1 fruit fly cellular context compared by ENCODE assay signal in the genomic region with DNA sequence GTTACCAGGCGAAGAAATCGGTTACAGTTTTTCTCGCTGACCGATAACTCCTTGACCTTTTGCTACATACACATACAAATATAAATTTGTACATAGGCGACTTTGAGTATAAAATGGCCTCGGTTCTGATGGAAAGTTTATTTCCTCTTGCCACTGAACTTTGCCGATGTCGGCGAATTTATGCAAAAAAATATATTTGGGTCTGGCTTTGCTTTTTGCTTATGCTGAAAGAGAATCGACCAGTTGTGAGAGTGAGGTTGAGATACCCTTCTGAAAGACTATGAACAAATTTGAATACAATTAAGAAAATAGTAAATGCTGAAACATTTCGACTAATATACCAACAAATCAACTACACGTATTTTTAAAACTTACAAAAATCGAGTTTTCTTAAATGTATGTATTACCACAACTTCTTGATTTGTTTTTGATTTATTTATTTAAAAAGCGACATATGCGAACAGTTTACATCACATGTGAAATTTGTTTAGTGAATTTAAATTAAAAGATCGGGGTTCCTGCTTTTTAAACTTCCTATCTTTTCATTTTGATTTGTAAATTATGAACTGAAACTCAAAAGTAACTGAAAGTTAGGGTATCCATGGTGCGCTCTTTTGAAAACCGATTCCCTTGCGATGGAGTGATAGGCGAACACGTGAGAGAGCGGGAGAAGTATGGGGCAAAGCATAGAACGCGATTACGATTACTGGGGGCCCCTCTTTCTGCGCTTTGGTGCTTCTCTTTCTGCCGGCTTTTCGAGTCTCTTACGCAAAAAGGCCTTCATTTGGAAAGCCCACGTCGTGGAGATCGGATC.
TF ChIP-seq lines count a peak whose summit lies in the region.

No protein-coding gene starts in this region.

TF ChIP-seq in whole organism, embryonic, 481 proteins besides CTCF, POLR2A, EP300 and RAD21 (continued from another document and continues in another):
- no peak; the same call in 1 of the 2 replicates for TF ChIP-seq vvl (GFP tag; IDR thresholded peaks at IDR 0.05; lab: Robert Waterston, UW)
- no peak for TF ChIP-seq Gug (GFP tag; IDR thresholded peaks at IDR 0.05; lab: Robert Waterston, UW)
- no peak for TF ChIP-seq CG14667 (GFP tag; IDR thresholded peaks at IDR 0.05; lab: Robert Waterston, UW)
- peak; percentile 79 for TF ChIP-seq CG1233 (GFP tag; optimal IDR thresholded peaks at IDR 0.05; lab: Kevin White, UChicago)
- TF ChIP-seq Dbx (GFP tag; IDR thresholded peaks at IDR 0.05; lab: Robert Waterston, UW), result no peak
- peak; percentile 76 for TF ChIP-seq Hsf (GFP tag; optimal IDR thresholded peaks at IDR 0.05; lab: Kevin White, UChicago)
- TF ChIP-seq BtbVII (GFP tag; optimal IDR thresholded peaks at IDR 0.05; lab: Kevin White, UChicago), result peak; percentile 83
- no peak for TF ChIP-seq Doc2 (GFP tag; IDR thresholded peaks at IDR 0.05; lab: Robert Waterston, UW)
- TF ChIP-seq CG4820 (GFP tag; optimal IDR thresholded peaks at IDR 0.05; lab: Kevin White, UChicago), result peak; percentile 70
- TF ChIP-seq sob (GFP tag; IDR thresholded peaks at IDR 0.05; lab: Robert Waterston, UW), result peak; percentile 39; the same call in 1 of the 2 replicates
- peak; percentile 58 for TF ChIP-seq trem (tag; optimal IDR thresholded peaks at IDR 0.05; lab: Kevin White, UChicago)
- peak; percentile 39; the same call in 1 of the 2 replicates for TF ChIP-seq Ada2b (GFP tag; IDR thresholded peaks at IDR 0.05; lab: Robert Waterston, UW)
- peak; percentile 77 for TF ChIP-seq CG12104 (GFP tag; optimal IDR thresholded peaks at IDR 0.05; lab: Kevin White, UChicago)
- TF ChIP-seq grau (tag; optimal IDR thresholded peaks at IDR 0.05; lab: Kevin White, UChicago), result peak; percentile 88
- TF ChIP-seq Deaf1 (tag; optimal IDR thresholded peaks at IDR 0.05; lab: Kevin White, UChicago), result peak; percentile 60
- no peak for TF ChIP-seq Optix (GFP tag; IDR thresholded peaks at IDR 0.05; lab: Robert Waterston, UW)
- TF ChIP-seq crc (GFP tag; optimal IDR thresholded peaks at IDR 0.05; lab: Kevin White, UChicago), result peak; percentile 47
- TF ChIP-seq CG11398 (GFP tag; optimal IDR thresholded peaks at IDR 0.05; lab: Kevin White, UChicago), result no peak
- TF ChIP-seq Aef1 (GFP tag; IDR thresholded peaks at IDR 0.05; lab: Robert Waterston, UW), result no peak; the same call in 2 of the 3 replicates
- TF ChIP-seq CG6765 (GFP tag; optimal IDR thresholded peaks at IDR 0.05; lab: Kevin White, UChicago), result peak; percentile 80
- peak; percentile 49 for TF ChIP-seq sd (tag; optimal IDR thresholded peaks at IDR 0.05; lab: Kevin White, UChicago)
- TF ChIP-seq CG9215 (GFP tag; IDR thresholded peaks at IDR 0.05; lab: Robert Waterston, UW), result peak; percentile 48
- no peak for TF ChIP-seq CG8478 (optimal IDR thresholded peaks at IDR 0.05; lab: Kevin White, UChicago)
- no peak for TF ChIP-seq dan (GFP tag; IDR thresholded peaks at IDR 0.05; lab: Robert Waterston, UW)
- no peak for TF ChIP-seq ssp (GFP tag; IDR thresholded peaks at IDR 0.05; lab: Robert Waterston, UW)
- TF ChIP-seq tin (GFP tag; optimal IDR thresholded peaks at IDR 0.05; lab: Kevin White, UChicago), result peak; percentile 68
- TF ChIP-seq eve (GFP tag; optimal IDR thresholded peaks at IDR 0.05; lab: Kevin White, UChicago), result peak in 1 of 2 experiments; percentile 87
- no peak for TF ChIP-seq pzg (GFP tag; optimal IDR thresholded peaks at IDR 0.05; lab: Kevin White, UChicago)
- TF ChIP-seq Xrp1 (GFP tag; IDR thresholded peaks at IDR 0.05; lab: Robert Waterston, UW), result 0 out of 2 replicates have a peak, but pooled peaks have one; percentile 54
- peak; percentile 74 for TF ChIP-seq shn (GFP tag; optimal IDR thresholded peaks at IDR 0.05; lab: Kevin White, UChicago)
- no peak for TF ChIP-seq tna (GFP tag; IDR thresholded peaks at IDR 0.05; lab: Robert Waterston, UW; ENCODE audit: partially characterized antibody)
- TF ChIP-seq chinmo (GFP tag; IDR thresholded peaks at IDR 0.05; lab: Robert Waterston, UW; ENCODE audit: partially characterized antibody), result no peak
- TF ChIP-seq tup (GFP tag; optimal IDR thresholded peaks at IDR 0.05; lab: Kevin White, UChicago), result no peak
- TF ChIP-seq CG1529 (GFP tag; optimal IDR thresholded peaks at IDR 0.05; lab: Kevin White, UChicago), result peak; percentile 60
- peak; percentile 92 for TF ChIP-seq CG2678 (tag; optimal IDR thresholded peaks at IDR 0.05; lab: Kevin White, UChicago)
- peak; percentile 50 for TF ChIP-seq CG9609 (GFP tag; optimal IDR thresholded peaks at IDR 0.05; lab: Kevin White, UChicago)
- no peak for TF ChIP-seq TFAM (GFP tag; optimal IDR thresholded peaks at IDR 0.05; lab: Kevin White, UChicago)
- peak; percentile 75 for TF ChIP-seq CG2875 (GFP tag; optimal IDR thresholded peaks at IDR 0.05; lab: Kevin White, UChicago)
- no peak for TF ChIP-seq Ets97D (GFP tag; optimal IDR thresholded peaks at IDR 0.05; lab: Kevin White, UChicago)
- peak; percentile 40 for TF ChIP-seq CG10654 (GFP tag; optimal IDR thresholded peaks at IDR 0.05; lab: Kevin White, UChicago)
- TF ChIP-seq CG4328 (GFP tag; optimal IDR thresholded peaks at IDR 0.05; lab: Kevin White, UChicago), result peak; percentile 67
- no peak for TF ChIP-seq Kr (GFP tag; optimal IDR thresholded peaks at IDR 0.05; lab: Kevin White, UChicago)
- peak; percentile 88 for TF ChIP-seq grn (GFP tag; optimal IDR thresholded peaks at IDR 0.05; lab: Kevin White, UChicago)
- TF ChIP-seq luna (GFP tag; optimal IDR thresholded peaks at IDR 0.05; lab: Kevin White, UChicago), result no peak
- no peak for TF ChIP-seq CG11085 (GFP tag; IDR thresholded peaks at IDR 0.05; lab: Robert Waterston, UW)
- no peak for TF ChIP-seq CG32772 (GFP tag; IDR thresholded peaks at IDR 0.05; lab: Robert Waterston, UW)
- peak; percentile 91 for TF ChIP-seq Meics (GFP tag; optimal IDR thresholded peaks at IDR 0.05; lab: Kevin White, UChicago)
- no peak for TF ChIP-seq HLH4C (GFP tag; IDR thresholded peaks at IDR 0.05; lab: Robert Waterston, UW; ENCODE audit: partially characterized antibody)
- TF ChIP-seq CG16813 (GFP tag; IDR thresholded peaks at IDR 0.05; lab: Robert Waterston, UW; ENCODE audit: partially characterized antibody), result no peak
- peak; percentile 40 for TF ChIP-seq gsb-n (tag; optimal IDR thresholded peaks at IDR 0.05; lab: Kevin White, UChicago)
- TF ChIP-seq CG2202 (tag; optimal IDR thresholded peaks at IDR 0.05; lab: Kevin White, UChicago), result peak; percentile 37
- peak; percentile 40 for TF ChIP-seq YL-1 (GFP tag; optimal IDR thresholded peaks at IDR 0.05; lab: Kevin White, UChicago)
- peak; percentile 53 for TF ChIP-seq al (GFP tag; IDR thresholded peaks at IDR 0.05; lab: Robert Waterston, UW)
- peak; percentile 89 for TF ChIP-seq gem (tag; optimal IDR thresholded peaks at IDR 0.05; lab: Kevin White, UChicago)
- TF ChIP-seq CG12942 (GFP tag; optimal IDR thresholded peaks at IDR 0.05; lab: Kevin White, UChicago), result no peak
- TF ChIP-seq CG15269 (tag; optimal IDR thresholded peaks at IDR 0.05; lab: Kevin White, UChicago), result peak; percentile 82
- TF ChIP-seq CG13123 (GFP tag; optimal IDR thresholded peaks at IDR 0.05; lab: Kevin White, UChicago), result peak; percentile 43
- TF ChIP-seq unc-4 (GFP tag; IDR thresholded peaks at IDR 0.05; lab: Robert Waterston, UW; ENCODE audit: partially characterized antibody), result no peak
- TF ChIP-seq CG13624 (GFP tag; optimal IDR thresholded peaks at IDR 0.05; lab: Kevin White, UChicago), result peak; percentile 83
- TF ChIP-seq pnt (GFP tag; optimal IDR thresholded peaks at IDR 0.05; lab: Kevin White, UChicago), result peak; percentile 48
- peak; percentile 60 for TF ChIP-seq CG10274 (GFP tag; optimal IDR thresholded peaks at IDR 0.05; lab: Kevin White, UChicago)
- no peak for TF ChIP-seq CG17802 (tag; optimal IDR thresholded peaks at IDR 0.05; lab: Kevin White, UChicago)
- peak; percentile 86 for TF ChIP-seq CG12659 (GFP tag; optimal IDR thresholded peaks at IDR 0.05; lab: Kevin White, UChicago)
- TF ChIP-seq CG3281 (GFP tag; optimal IDR thresholded peaks at IDR 0.05; lab: Kevin White, UChicago), result peak; percentile 92
- TF ChIP-seq zf30C (GFP tag; optimal IDR thresholded peaks at IDR 0.05; lab: Kevin White, UChicago), result no peak
- no peak for TF ChIP-seq Elba2 (GFP tag; optimal IDR thresholded peaks at IDR 0.05; lab: Kevin White, UChicago)
- TF ChIP-seq HmgZ (tag; optimal IDR thresholded peaks at IDR 0.05; lab: Kevin White, UChicago), result peak; percentile 64
- peak; percentile 37; the same call in 1 of the 2 replicates for TF ChIP-seq lmd (GFP tag; IDR thresholded peaks at IDR 0.05; lab: Robert Waterston, UW)
- peak; percentile 35 for TF ChIP-seq eyg (GFP tag; optimal IDR thresholded peaks at IDR 0.05; lab: Kevin White, UChicago)
- peak; percentile 67 for TF ChIP-seq CG16863 (GFP tag; optimal IDR thresholded peaks at IDR 0.05; lab: Kevin White, UChicago)
- TF ChIP-seq CHES-1-like (GFP tag; optimal IDR thresholded peaks at IDR 0.05; lab: Kevin White, UChicago), result peak; percentile 77
- TF ChIP-seq Mrtf (GFP tag; IDR thresholded peaks at IDR 0.05; lab: Robert Waterston, UW), result no peak
- no peak for TF ChIP-seq Dp (GFP tag; optimal IDR thresholded peaks at IDR 0.05; lab: Kevin White, UChicago)
- peak; percentile 25; the same call in 1 of the 2 replicates for TF ChIP-seq CG17328 (GFP tag; IDR thresholded peaks at IDR 0.05; lab: Robert Waterston, UW)
- TF ChIP-seq ewg (GFP tag; optimal IDR thresholded peaks at IDR 0.05; lab: Kevin White, UChicago), result peak; percentile 57
- no peak for TF ChIP-seq CG17912 (GFP tag; optimal IDR thresholded peaks at IDR 0.05; lab: Kevin White, UChicago)
- peak; percentile 41 for TF ChIP-seq CG11723 (GFP tag; optimal IDR thresholded peaks at IDR 0.05; lab: Kevin White, UChicago)
- TF ChIP-seq Rfx (GFP tag; IDR thresholded peaks at IDR 0.05; lab: Robert Waterston, UW), result no peak; the same call in none of the 2 replicates
- TF ChIP-seq CG1832 (GFP tag; optimal IDR thresholded peaks at IDR 0.05; lab: Kevin White, UChicago), result no peak
- TF ChIP-seq dysf (GFP tag; IDR thresholded peaks at IDR 0.05; lab: Robert Waterston, UW), result peak; percentile 71
- peak; percentile 55 for TF ChIP-seq disco-r (GFP tag; optimal IDR thresholded peaks at IDR 0.05; lab: Kevin White, UChicago)
- peak; percentile 85 for TF ChIP-seq CG2712 (tag; optimal IDR thresholded peaks at IDR 0.05; lab: Kevin White, UChicago)
- TF ChIP-seq CG4730 (GFP tag; IDR thresholded peaks at IDR 0.05; lab: Robert Waterston, UW), result 0 out of 2 replicates have a peak, but pooled peaks have one; percentile 22
- TF ChIP-seq fd102C (GFP tag; optimal IDR thresholded peaks at IDR 0.05; lab: Kevin White, UChicago), result no peak
- TF ChIP-seq cas (GFP tag; IDR thresholded peaks at IDR 0.05; lab: Robert Waterston, UW), result no peak
- TF ChIP-seq NC2α (GFP tag; optimal IDR thresholded peaks at IDR 0.05; lab: Kevin White, UChicago), result peak; percentile 25
- no peak for TF ChIP-seq CG31388 (GFP tag; optimal IDR thresholded peaks at IDR 0.05; lab: Kevin White, UChicago)
- no peak for TF ChIP-seq D (optimal IDR thresholded peaks at IDR 0.05; lab: Kevin White, UChicago)
- peak; percentile 70 for TF ChIP-seq D (GFP tag; optimal IDR thresholded peaks at IDR 0.05; lab: Kevin White, UChicago)
- TF ChIP-seq Hmr (GFP tag; optimal IDR thresholded peaks at IDR 0.05; lab: Kevin White, UChicago), result peak; percentile 88
- peak; percentile 63 for TF ChIP-seq Camta (GFP tag; optimal IDR thresholded peaks at IDR 0.05; lab: Kevin White, UChicago)
- peak; percentile 18 for TF ChIP-seq CG8359 (GFP tag; optimal IDR thresholded peaks at IDR 0.05; lab: Kevin White, UChicago; ENCODE audit: borderline replicate concordance)
- no peak for TF ChIP-seq CG16779 (GFP tag; IDR thresholded peaks at IDR 0.05; lab: Robert Waterston, UW)
- TF ChIP-seq bbx (GFP tag; IDR thresholded peaks at IDR 0.05; lab: Robert Waterston, UW; ENCODE audit: partially characterized antibody), result no peak
- peak; percentile 16 for TF ChIP-seq Jarid2 (GFP tag; optimal IDR thresholded peaks at IDR 0.05; lab: Kevin White, UChicago)
- TF ChIP-seq Abd-B (GFP tag; optimal IDR thresholded peaks at IDR 0.05; lab: Kevin White, UChicago), result peak; percentile 64
- no peak for TF ChIP-seq Doc3 (GFP tag; IDR thresholded peaks at IDR 0.05; lab: Robert Waterston, UW; ENCODE audit: partially characterized antibody)
- TF ChIP-seq schlank (tag; optimal IDR thresholded peaks at IDR 0.05; lab: Kevin White, UChicago), result peak; percentile 51
- no peak for TF ChIP-seq CG4617 (GFP tag; optimal IDR thresholded peaks at IDR 0.05; lab: Kevin White, UChicago; ENCODE audit: borderline replicate concordance)
- TF ChIP-seq insv (GFP tag; optimal IDR thresholded peaks at IDR 0.05; lab: Kevin White, UChicago), result peak in 1 of 2 experiments; percentile 45
- TF ChIP-seq CG10565 (GFP tag; optimal IDR thresholded peaks at IDR 0.05; lab: Kevin White, UChicago), result no peak
- peak; percentile 71 for TF ChIP-seq slp2 (GFP tag; optimal IDR thresholded peaks at IDR 0.05; lab: Kevin White, UChicago)
- TF ChIP-seq maf-S (GFP tag; optimal IDR thresholded peaks at IDR 0.05; lab: Kevin White, UChicago), result peak; percentile 17
- peak; percentile 34 for TF ChIP-seq CG3838 (GFP tag; optimal IDR thresholded peaks at IDR 0.05; lab: Kevin White, UChicago)
- peak; percentile 47 for TF ChIP-seq en (GFP tag; optimal IDR thresholded peaks at IDR 0.05; lab: Kevin White, UChicago)
- peak; percentile 81 for TF ChIP-seq CG17829 (tag; optimal IDR thresholded peaks at IDR 0.05; lab: Kevin White, UChicago)
- TF ChIP-seq dm (GFP tag; optimal IDR thresholded peaks at IDR 0.05; lab: Kevin White, UChicago), result peak; percentile 14
- TF ChIP-seq CG33213 (GFP tag; optimal IDR thresholded peaks at IDR 0.05; lab: Kevin White, UChicago), result peak; percentile 44
- TF ChIP-seq CG1647 (GFP tag; optimal IDR thresholded peaks at IDR 0.05; lab: Kevin White, UChicago), result peak; percentile 43
- peak; percentile 62 for TF ChIP-seq pum (GFP tag; optimal IDR thresholded peaks at IDR 0.05; lab: Kevin White, UChicago)
- TF ChIP-seq Ravus (GFP tag; IDR thresholded peaks at IDR 0.05; lab: Robert Waterston, UW), result no peak
- TF ChIP-seq NfI (GFP tag; optimal IDR thresholded peaks at IDR 0.05; lab: Kevin White, UChicago), result peak; percentile 70
- no peak for TF ChIP-seq Hr39 (optimal IDR thresholded peaks at IDR 0.05; lab: Kevin White, UChicago)
- TF ChIP-seq Lhr (GFP tag; optimal IDR thresholded peaks at IDR 0.05; lab: Kevin White, UChicago), result peak; percentile 28
- TF ChIP-seq dmrt11E (tag; optimal IDR thresholded peaks at IDR 0.05; lab: Kevin White, UChicago), result peak; percentile 78
- 0 out of 3 replicates have a peak, but pooled peaks have one; percentile 23 for TF ChIP-seq CG34224 (GFP tag; IDR thresholded peaks at IDR 0.05; lab: Robert Waterston, UW; ENCODE audit: partially characterized antibody)
- TF ChIP-seq Eip74EF (GFP tag; optimal IDR thresholded peaks at IDR 0.05; lab: Kevin White, UChicago), result peak in 1 of 2 experiments; percentile 73
- TF ChIP-seq GATAe (GFP tag; conservative IDR thresholded peaks at IDR 0.05; lab: Robert Waterston, UW), result no peak
- no peak; the same call in 1 of the 2 replicates for TF ChIP-seq sisA (GFP tag; IDR thresholded peaks at IDR 0.05; lab: Robert Waterston, UW)
- TF ChIP-seq Gsc (GFP tag; IDR thresholded peaks at IDR 0.05; lab: Robert Waterston, UW), result no peak
